Worm (Caenorhabditis elegans) whole organism, L1 larva: Measurements from ENCODE around the gene T25D1.1.
A peak's percentile ranks its signal among the peaks of the same experiment; 100 is the strongest.

Source experiments
- C04F5.9 ChIP-seq: sonication (generic microtip); optimal IDR thresholded peaks from 2 replicates; lab custom pipeline; 2016; ENCODE audit warnings: missing genetic modification characterization, missing compliant biosample characterization
- F16B12.6 ChIP-seq: fragments of 150-350 bp; optimal IDR thresholded peaks from 2 replicates; lab custom pipeline; 2014; ENCODE audit warnings: missing biosample characterization, missing genetic modification characterization
- Y116A8C.19 ChIP-seq: sonication (generic microtip); optimal IDR thresholded peaks from 2 replicates; lab custom pipeline; 2016; ENCODE audit warnings: missing compliant biosample characterization, missing genetic modification characterization, borderline replicate concordance
- ama-1 ChIP-seq: fragments of 150-350 bp; optimal IDR thresholded peaks from 2 replicates; lab custom pipeline; 2014
- ceh-90 ChIP-seq: sonication (generic microtip); optimal IDR thresholded peaks from 2 replicates; lab custom pipeline; 2016; ENCODE audit warnings: missing genetic modification characterization, missing compliant biosample characterization
- dsc-1 ChIP-seq: sonication (generic microtip); optimal IDR thresholded peaks from 2 replicates; lab custom pipeline; 2016; ENCODE audit warnings: mild to moderate bottlenecking, missing genetic modification characterization, missing compliant biosample characterization
- egl-13 ChIP-seq: sonication (generic microtip); optimal IDR thresholded peaks from 2 replicates; lab custom pipeline; 2016; ENCODE audit warnings: missing genotype, missing genetic modification reagents, missing genetic modification characterization, missing compliant biosample characterization
- egl-27 ChIP-seq, 2 experiments: fragments of 150-350 bp in 1 of 2; sonication (generic microtip); optimal IDR thresholded peaks; 3 replicates each; lab custom pipeline; 2017 to 2018; ENCODE audit warnings: missing biosample characterization in 2 of 2, missing genetic modification characterization in 2 of 2, missing genetic modification reagents in 2 of 2
- elt-2 ChIP-seq: sonication (generic microtip); optimal IDR thresholded peaks from 2 replicates; lab custom pipeline; 2016; ENCODE audit warnings: missing genetic modification characterization, mild to moderate bottlenecking, inconsistent platforms, missing compliant biosample characterization, missing genetic modification reagents
- elt-3 ChIP-seq, 6 experiments: fragments of 150-350 bp in 1 of 6; sonication (generic microtip); optimal IDR thresholded peaks; 2 replicates each; lab custom pipeline; 2017 to 2018; ENCODE audit warnings: missing biosample characterization in 6 of 6, missing genetic modification characterization in 6 of 6, inconsistent platforms in 1 of 6
- hpl-2 ChIP-seq: fragments of 150-350 bp; optimal IDR thresholded peaks from 2 replicates; lab custom pipeline; 2014; ENCODE audit warnings: missing biosample characterization, missing genetic modification reagents, missing genetic modification characterization
- lin-13 ChIP-seq: fragments of 150-350 bp; optimal IDR thresholded peaks from 2 replicates; lab custom pipeline; 2014; ENCODE audit warnings: missing biosample characterization, missing genetic modification reagents, missing genetic modification characterization
- lin-14 ChIP-seq: fragments of 200-800 bp; sonication (Bioruptor generic); optimal IDR thresholded peaks from 2 replicates; lab custom pipeline; 2018; ENCODE audit warnings: mild to moderate bottlenecking, missing genetic modification characterization, moderate library complexity, missing compliant biosample characterization
- lin-35 ChIP-seq, 2 experiments: fragments of 150-350 bp; optimal IDR thresholded peaks; 2 replicates each; lab custom pipeline; 2014; ENCODE audit warnings: missing biosample characterization in 2 of 2, missing genetic modification characterization in 2 of 2, missing genetic modification reagents in 2 of 2
- lir-3 ChIP-seq: sonication (generic microtip); optimal IDR thresholded peaks from 2 replicates; lab custom pipeline; 2016; ENCODE audit warnings: mild to moderate bottlenecking, missing genetic modification characterization, moderate library complexity, missing compliant biosample characterization; ENCODE audit not compliant: poor library complexity
- mdl-1 ChIP-seq, 2 experiments: fragments of 150-350 bp; optimal IDR thresholded peaks; 2 replicates each; lab custom pipeline; 2014 to 2017; ENCODE audit warnings: missing biosample characterization in 2 of 2, missing genetic modification characterization in 2 of 2, inconsistent platforms in 1 of 2
- mef-2 ChIP-seq: fragments of 150-350 bp; optimal IDR thresholded peaks from 2 replicates; lab custom pipeline; 2014; ENCODE audit warnings: missing biosample characterization, missing genetic modification characterization
- nhr-12 ChIP-seq: sonication (generic microtip); optimal IDR thresholded peaks from 2 replicates; lab custom pipeline; 2017; ENCODE audit warnings: missing biosample characterization, missing genetic modification characterization
- nhr-19 ChIP-seq: fragments of 200-800 bp; sonication (Bioruptor generic); conservative IDR thresholded peaks from 2 replicates; pipeline ENCODE4 v1.3.6; 2022; ENCODE audit warnings: missing genetic modification characterization, missing compliant biosample characterization
- nhr-20 ChIP-seq: sonication (generic microtip); optimal IDR thresholded peaks from 2 replicates; lab custom pipeline; 2016; ENCODE audit warnings: mild to moderate bottlenecking, missing genetic modification characterization, missing compliant biosample characterization
- nhr-28 ChIP-seq: fragments of 150-350 bp; optimal IDR thresholded peaks from 2 replicates; lab custom pipeline; 2014; ENCODE audit warnings: missing biosample characterization, missing genetic modification characterization
- nhr-47 ChIP-seq: sonication (generic microtip); optimal IDR thresholded peaks from 2 replicates; lab custom pipeline; 2016; ENCODE audit warnings: mild to moderate bottlenecking, missing genetic modification characterization, moderate library complexity, missing compliant biosample characterization
- nhr-71 ChIP-seq: sonication (generic microtip); optimal IDR thresholded peaks from 2 replicates; lab custom pipeline; 2016; ENCODE audit warnings: mild to moderate bottlenecking, missing genetic modification characterization, moderate library complexity, missing compliant biosample characterization
- nhr-77 ChIP-seq: fragments of 150-350 bp; optimal IDR thresholded peaks from 2 replicates; lab custom pipeline; 2014; ENCODE audit warnings: missing biosample characterization, missing genetic modification characterization
- nhr-84 ChIP-seq: sonication (generic microtip); optimal IDR thresholded peaks from 2 replicates; lab custom pipeline; 2017; ENCODE audit warnings: missing biosample characterization, missing genetic modification characterization
- nhr-90 ChIP-seq: sonication (generic microtip); optimal IDR thresholded peaks from 2 replicates; lab custom pipeline; 2016; ENCODE audit warnings: mild to moderate bottlenecking, missing genetic modification characterization, missing compliant biosample characterization; ENCODE audit not compliant: poor library complexity
- rnt-1 ChIP-seq: sonication (generic microtip); optimal IDR thresholded peaks from 2 replicates; lab custom pipeline; 2016; ENCODE audit warnings: mild to moderate bottlenecking, missing genetic modification characterization, moderate library complexity, missing compliant biosample characterization
- skn-1 ChIP-seq: fragments of 150-350 bp; optimal IDR thresholded peaks from 2 replicates; lab custom pipeline; 2014; ENCODE audit warnings: missing biosample characterization, missing genetic modification characterization
- snu-23 ChIP-seq: sonication (generic microtip); optimal IDR thresholded peaks from 2 replicates; lab custom pipeline; 2016; ENCODE audit warnings: missing genetic modification characterization, missing compliant biosample characterization
- swsn-7 ChIP-seq: sonication (generic microtip); optimal IDR thresholded peaks from 2 replicates; lab custom pipeline; 2016; ENCODE audit warnings: missing genetic modification characterization, missing compliant biosample characterization
- tlp-1 ChIP-seq: fragments of 150-350 bp; optimal IDR thresholded peaks from 2 replicates; lab custom pipeline; 2014; ENCODE audit warnings: missing biosample characterization, missing genetic modification characterization
- unc-62 ChIP-seq: fragments of 150-350 bp; optimal IDR thresholded peaks from 2 replicates; lab custom pipeline; 2014; ENCODE audit warnings: missing biosample characterization, missing genetic modification reagents, missing genetic modification characterization
- unc-98 ChIP-seq: fragments of 200-800 bp; sonication (Bioruptor generic); IDR thresholded peaks from 2 replicates; pipeline ENCODE4 v1.3.6; 2022; ENCODE audit warnings: missing genetic modification characterization, missing compliant biosample characterization
- xbp-1 ChIP-seq: sonication (generic microtip); optimal IDR thresholded peaks from 2 replicates; lab custom pipeline; 2016; ENCODE audit warnings: missing genetic modification characterization, missing compliant biosample characterization
- zag-1 ChIP-seq: fragments of 150-350 bp; optimal IDR thresholded peaks from 2 replicates; lab custom pipeline; 2014; ENCODE audit warnings: missing biosample characterization, missing genetic modification characterization
- ztf-11 ChIP-seq, 2 experiments: sonication (generic microtip); optimal IDR thresholded peaks; 2 replicates each; lab custom pipeline; 2016 to 2017; ENCODE audit warnings: missing genetic modification characterization in 2 of 2, missing biosample characterization in 1 of 2, missing compliant biosample characterization in 1 of 2

T25D1.1 gene

ce11 chrX:16548290-16548689 is 28.7 kb downstream of the T25D1.1 start:
- TF ChIP-seq lir-3 (tag; lab: Kevin White, UChicago) (no peak), tlp-1 (tag; lab: Kevin White, UChicago) (no peak), unc-62 (GFP tag; lab: Kevin White, UChicago) (no peak), Y116A8C.19 (tag; lab: Kevin White, UChicago) (no peak), xbp-1 (no peak), ceh-90 (no peak), hpl-2 (no peak), ztf-11 (tag; optimal IDR thresholded peaks at IDR 0.05; lab: Kevin White, UChicago) (no peak), swsn-7 (tag; lab: Kevin White, UChicago) (no peak), zag-1 (no peak)
- TF ChIP-seq, all 84 proteins: peak for 0

ce11 chrX:16550551-16550950 is 30.9 kb downstream of the T25D1.1 start:
- TF ChIP-seq nhr-20 (tag; lab: Kevin White, UChicago) (peak; percentile 34), nhr-12 (no peak), nhr-19 (GFP tag; lab: Robert Waterston, UW) (0 out of 2 replicates have a peak, but pooled peaks have one; percentile 10), ama-1 (lab: Kevin White, UChicago) (no peak), lin-35 (GFP tag; optimal IDR thresholded peaks at IDR 0.05; lab: Kevin White, UChicago) (peak in 1 of 2 experiments; percentile 21), elt-2 (tag; lab: Kevin White, UChicago) (peak; percentile 86), lin-14 (GFP tag; lab: Kevin White, UChicago) (peak; percentile 16), nhr-90 (tag; lab: Kevin White, UChicago) (peak; percentile 18), C04F5.9 (tag; lab: Kevin White, UChicago) (no peak), lir-3 (tag; lab: Kevin White, UChicago) (no peak)

- TF ChIP-seq lin-35 (GFP tag; optimal IDR thresholded peaks at IDR 0.05; lab: Kevin White, UChicago) (peak in 1 of 2 experiments; percentile 61), elt-3 (tag; optimal IDR thresholded peaks at IDR 0.05; lab: Kevin White, UChicago) (peak in 1 of 6 experiments; percentile 2), F16B12.6 (tag; lab: Kevin White, UChicago) (no peak), nhr-28 (tag; lab: Kevin White, UChicago) (no peak), unc-98 (GFP tag; lab: Robert Waterston, UW) (no peak), rnt-1 (peak; percentile 48), lin-13 (GFP tag; lab: Kevin White, UChicago) (peak; percentile 3), dsc-1 (peak; percentile 46), lin-14 (GFP tag; lab: Kevin White, UChicago) (peak; percentile 20), lir-3 (tag; lab: Kevin White, UChicago) (no peak), mef-2 (no peak), nhr-47 (tag; lab: Kevin White, UChicago) (peak; percentile 34), xbp-1 (no peak), swsn-7 (tag; lab: Kevin White, UChicago) (peak; percentile 25), egl-27 (tag; optimal IDR thresholded peaks at IDR 0.05; lab: Kevin White, UChicago) (no peak), snu-23 (GFP tag; lab: Kevin White, UChicago) (peak; percentile 30), nhr-20 (tag; lab: Kevin White, UChicago) (peak; percentile 45), nhr-71 (tag; lab: Kevin White, UChicago) (peak; percentile 53), nhr-84 (tag; lab: Kevin White, UChicago) (no peak), egl-13 (tag; lab: Kevin White, UChicago) (no peak), nhr-90 (tag; lab: Kevin White, UChicago) (peak; percentile 44), nhr-77 (tag; lab: Kevin White, UChicago) (peak; percentile 15), elt-2 (tag; lab: Kevin White, UChicago) (peak; percentile 30), mdl-1 (tag; optimal IDR thresholded peaks at IDR 0.05; lab: Kevin White, UChicago) (peak in 1 of 2 experiments; percentile 30), skn-1 (peak; percentile 20)
Observed at ce11 chrX:16551318-16551717, 31.7 kb downstream of the T25D1.1 start.
